Fruit fly (Drosophila melanogaster) whole organism, embryonic: Measurements from ENCODE around the gene Pax.

Source experiments
- Adf1 ChIP-seq: fragments of 200-800 bp; sonication (Bioruptor generic); IDR thresholded peaks from 2 replicates; pipeline ENCODE4 v1.3.6; 2022; ENCODE audit warnings: missing biosample characterization, missing genetic modification characterization
- Aef1 ChIP-seq: fragments of 200-800 bp; sonication (Bioruptor generic); IDR thresholded peaks from 3 replicates; pipeline ENCODE4 v1.3.6; 2022; ENCODE audit warnings: missing biosample characterization, missing genetic modification characterization
- Blimp-1 ChIP-seq: fragments of 200-800 bp; sonication (Bioruptor generic); optimal IDR thresholded peaks from 3 replicates; lab custom pipeline; 2018; ENCODE audit warnings: missing biosample characterization, missing genetic modification characterization, mild to moderate bottlenecking, moderate library complexity, missing genetic modification reagents
- CG10543 ChIP-seq: fragments of 200-800 bp; sonication (Bioruptor generic); optimal IDR thresholded peaks from 3 replicates; lab custom pipeline; 2017; ENCODE audit warnings: missing biosample characterization, mild to moderate bottlenecking, missing genetic modification characterization, moderate library complexity
- CG10565 ChIP-seq: fragments of 200-800 bp; sonication (Bioruptor generic); optimal IDR thresholded peaks from 3 replicates; lab custom pipeline; 2016; ENCODE audit warnings: missing biosample characterization, mild to moderate bottlenecking, missing genetic modification characterization
- CG10959 ChIP-seq: fragments of 200-800 bp; sonication (Bioruptor generic); IDR thresholded peaks from 2 replicates; pipeline ENCODE4 v1.3.6; 2022; ENCODE audit warnings: missing biosample characterization, missing genetic modification characterization
- CG11398 ChIP-seq: fragments of 200-800 bp; sonication (Bioruptor generic); optimal IDR thresholded peaks from 2 replicates; lab custom pipeline; 2016; ENCODE audit warnings: missing biosample characterization, missing genetic modification characterization
- CG11560 ChIP-seq: fragments of 200-800 bp; sonication (Bioruptor generic); IDR thresholded peaks from 3 replicates; pipeline ENCODE4 v1.3.6; 2022; ENCODE audit warnings: missing biosample characterization, missing genetic modification characterization
- CG12391 ChIP-seq: fragments of 200-800 bp; sonication (Bioruptor generic); optimal IDR thresholded peaks from 3 replicates; lab custom pipeline; 2018; ENCODE audit warnings: missing biosample characterization, mild to moderate bottlenecking, missing genetic modification characterization, moderate library complexity
- CG12744 ChIP-seq: fragments of 200-800 bp; sonication (Bioruptor generic); optimal IDR thresholded peaks from 2 replicates; lab custom pipeline; 2016; ENCODE audit warnings: missing biosample characterization, missing genetic modification characterization
- CG12769 ChIP-seq: fragments of 200-800 bp; sonication (Bioruptor generic); optimal IDR thresholded peaks from 2 replicates; lab custom pipeline; 2019; ENCODE audit warnings: missing biosample characterization, mild to moderate bottlenecking, missing genetic modification characterization, moderate library complexity
- CG17802 ChIP-seq: fragments of 200-800 bp; sonication (Bioruptor generic); optimal IDR thresholded peaks from 2 replicates; lab custom pipeline; 2018; ENCODE audit warnings: missing biosample characterization, mild to moderate bottlenecking, missing genetic modification characterization, moderate library complexity
- CG2129 ChIP-seq: fragments of 200-800 bp; sonication (Bioruptor generic); IDR thresholded peaks from 2 replicates; pipeline ENCODE4 v1.3.6; 2022; ENCODE audit warnings: missing biosample characterization, missing genetic modification characterization; ENCODE audit not compliant: partially characterized antibody
- CG2712 ChIP-seq: fragments of 200-800 bp; optimal IDR thresholded peaks from 3 replicates; lab custom pipeline; 2019; ENCODE audit warnings: missing biosample characterization, mild to moderate bottlenecking, missing genetic modification characterization, moderate library complexity
- CG30403 ChIP-seq: fragments of 200-800 bp; sonication (Bioruptor generic); optimal IDR thresholded peaks from 3 replicates; lab custom pipeline; 2016; ENCODE audit warnings: missing biosample characterization, missing genetic modification characterization
- CG31388 ChIP-seq: fragments of 200-800 bp; sonication (Bioruptor generic); optimal IDR thresholded peaks from 2 replicates; lab custom pipeline; 2016; ENCODE audit warnings: missing biosample characterization, missing genetic modification characterization
- CG3407 ChIP-seq: fragments of 200-800 bp; sonication (Bioruptor generic); optimal IDR thresholded peaks from 2 replicates; lab custom pipeline; 2018; ENCODE audit warnings: missing biosample characterization, mild to moderate bottlenecking, missing genetic modification characterization
- CG4730 ChIP-seq: fragments of 200-800 bp; sonication (Bioruptor generic); IDR thresholded peaks from 2 replicates; pipeline ENCODE4 v1.3.6; 2022; ENCODE audit warnings: missing biosample characterization, missing genetic modification characterization
- CG6791 ChIP-seq: fragments of 200-800 bp; sonication (Bioruptor generic); IDR thresholded peaks from 3 replicates; pipeline ENCODE4 v1.3.6; 2022; ENCODE audit warnings: missing biosample characterization, missing genetic modification characterization; ENCODE audit not compliant: partially characterized antibody
- CG7357 ChIP-seq: fragments of 200-800 bp; sonication (Bioruptor generic); IDR thresholded peaks from 3 replicates; pipeline ENCODE4 v1.3.6; 2022; ENCODE audit warnings: missing biosample characterization, missing genetic modification characterization
- CG7745 ChIP-seq: fragments of 200-800 bp; sonication (Bioruptor generic); optimal IDR thresholded peaks from 2 replicates; lab custom pipeline; 2018; ENCODE audit warnings: missing biosample characterization, mild to moderate bottlenecking, missing genetic modification characterization, moderate library complexity
- CG9215 ChIP-seq: fragments of 200-800 bp; sonication (Bioruptor generic); IDR thresholded peaks from 2 replicates; pipeline ENCODE4 v1.3.6; 2022; ENCODE audit warnings: missing biosample characterization, missing genetic modification characterization
- CG9609 ChIP-seq: fragments of 200-800 bp; sonication (Bioruptor generic); optimal IDR thresholded peaks from 3 replicates; lab custom pipeline; 2016; ENCODE audit warnings: missing biosample characterization, missing genetic modification characterization
- Dad ChIP-seq: fragments of 200-800 bp; sonication (Bioruptor generic); optimal IDR thresholded peaks from 3 replicates; lab custom pipeline; 2016; ENCODE audit warnings: missing biosample characterization, missing genetic modification characterization
- Dip2 ChIP-seq: fragments of 200-800 bp; sonication (Bioruptor generic); IDR thresholded peaks from 2 replicates; pipeline ENCODE4 v1.3.6; 2022; ENCODE audit warnings: missing biosample characterization, missing genetic modification characterization
- Hr3 ChIP-seq: fragments of 200-800 bp; sonication (Bioruptor generic); optimal IDR thresholded peaks from 3 replicates; lab custom pipeline; 2016; ENCODE audit warnings: missing biosample characterization, missing genetic modification characterization
- MBD-R2 ChIP-seq: fragments of 200-800 bp; sonication (Bioruptor generic); IDR thresholded peaks from 2 replicates; pipeline ENCODE4 v1.3.6; 2022; ENCODE audit warnings: missing biosample characterization, missing genetic modification characterization
- MTF-1 ChIP-seq: fragments of 200-800 bp; sonication (Bioruptor generic); optimal IDR thresholded peaks from 2 replicates; lab custom pipeline; 2018; ENCODE audit warnings: missing biosample characterization, mild to moderate bottlenecking, missing genetic modification characterization, borderline replicate concordance
- NFAT ChIP-seq: fragments of 200-800 bp; sonication (Bioruptor generic); IDR thresholded peaks from 2 replicates; pipeline ENCODE4 v1.3.6; 2022; ENCODE audit warnings: missing biosample characterization, missing genetic modification characterization
- Nf-YB ChIP-seq: fragments of 200-800 bp; sonication (Bioruptor generic); optimal IDR thresholded peaks from 3 replicates; lab custom pipeline; 2019; ENCODE audit warnings: missing biosample characterization, mild to moderate bottlenecking, missing genetic modification characterization, moderate library complexity
- NfI ChIP-seq: fragments of 200-800 bp; sonication (Bioruptor generic); optimal IDR thresholded peaks from 3 replicates; lab custom pipeline; 2018; ENCODE audit warnings: missing biosample characterization, mild to moderate bottlenecking, missing genetic modification characterization, moderate library complexity
- Opbp ChIP-seq: fragments of 200-800 bp; sonication (Bioruptor generic); IDR thresholded peaks from 3 replicates; pipeline ENCODE4 v1.3.6; 2022; ENCODE audit warnings: missing biosample characterization, missing genetic modification characterization; ENCODE audit not compliant: partially characterized antibody
- Spps ChIP-seq: fragments of 200-800 bp; sonication (Bioruptor generic); optimal IDR thresholded peaks from 2 replicates; lab custom pipeline; 2018; ENCODE audit warnings: missing biosample characterization, mild to moderate bottlenecking, missing genetic modification characterization
- al ChIP-seq: fragments of 200-800 bp; sonication (Bioruptor generic); IDR thresholded peaks from 2 replicates; pipeline ENCODE4 v1.3.6; 2022; ENCODE audit warnings: missing biosample characterization, missing genetic modification characterization
- ci ChIP-seq: fragments of 200-800 bp; sonication (Bioruptor generic); IDR thresholded peaks from 3 replicates; pipeline ENCODE4 v1.3.6; 2022; ENCODE audit warnings: missing biosample characterization, missing genetic modification characterization
- cwo ChIP-seq: fragments of 200-800 bp; sonication (Bioruptor generic); optimal IDR thresholded peaks from 3 replicates; lab custom pipeline; 2017; ENCODE audit warnings: missing biosample characterization, missing genetic modification characterization, mild to moderate bottlenecking, moderate library complexity, missing genetic modification reagents
- dan ChIP-seq: fragments of 200-800 bp; sonication (Bioruptor generic); IDR thresholded peaks from 2 replicates; pipeline ENCODE4 v1.3.6; 2022; ENCODE audit warnings: missing biosample characterization, missing genetic modification characterization
- dati ChIP-seq: fragments of 200-800 bp; sonication (Bioruptor generic); IDR thresholded peaks from 2 replicates; pipeline ENCODE4 v1.3.6; 2022; ENCODE audit warnings: missing biosample characterization, missing genetic modification characterization
- dimm ChIP-seq: fragments of 200-800 bp; sonication (Bioruptor generic); IDR thresholded peaks from 2 replicates; pipeline ENCODE4 v1.3.6; 2022; ENCODE audit warnings: missing biosample characterization, missing genetic modification characterization
- dmrt11E ChIP-seq: fragments of 200-800 bp; sonication (Bioruptor generic); optimal IDR thresholded peaks from 3 replicates; lab custom pipeline; 2018; ENCODE audit warnings: missing biosample characterization, mild to moderate bottlenecking, missing genetic modification characterization, moderate library complexity
- hth ChIP-seq: fragments of >200 bp; optimal IDR thresholded peaks from 2 replicates; lab custom pipeline; 2017; ENCODE audit warnings: inconsistent platforms
- nau ChIP-seq: fragments of 200-800 bp; sonication (Bioruptor generic); optimal IDR thresholded peaks from 3 replicates; lab custom pipeline; 2017; ENCODE audit warnings: missing biosample characterization, mild to moderate bottlenecking, missing genetic modification characterization, missing genetic modification reagents
- pnt ChIP-seq: fragments of 200-800 bp; sonication (Bioruptor generic); optimal IDR thresholded peaks from 3 replicates; lab custom pipeline; 2016; ENCODE audit warnings: missing biosample characterization, missing genetic modification characterization
- schlank ChIP-seq: fragments of 200-800 bp; sonication (Bioruptor generic); optimal IDR thresholded peaks from 2 replicates; lab custom pipeline; 2018; ENCODE audit warnings: missing biosample characterization, mild to moderate bottlenecking, missing genetic modification characterization
- seq ChIP-seq: fragments of 200-800 bp; sonication (Bioruptor generic); IDR thresholded peaks from 2 replicates; pipeline ENCODE4 v1.3.6; 2022; ENCODE audit warnings: missing biosample characterization, missing genetic modification characterization
- slbo ChIP-seq: fragments of 200-800 bp; sonication (Bioruptor generic); IDR thresholded peaks from 2 replicates; pipeline ENCODE4 v1.3.6; 2022; ENCODE audit warnings: missing biosample characterization, missing genetic modification characterization
- tin ChIP-seq: fragments of 200-800 bp; sonication (Bioruptor generic); optimal IDR thresholded peaks from 3 replicates; lab custom pipeline; 2016; ENCODE audit warnings: missing biosample characterization, missing genetic modification characterization
- tx ChIP-seq: fragments of 200-800 bp; sonication (Bioruptor generic); optimal IDR thresholded peaks from 2 replicates; lab custom pipeline; 2016; ENCODE audit warnings: missing biosample characterization, missing genetic modification characterization

Pax gene

dm6 chr2L:19402667-19403066 is 23.7 kb downstream of the Pax start (continued):
- TF ChIP-seq dimm (GFP tag; lab: Robert Waterston, UW) = no peak
- no peak for TF ChIP-seq slbo (GFP tag; lab: Robert Waterston, UW)

- no peak for TF ChIP-seq CG7745
- no peak for TF ChIP-seq Nf-YB
- no peak for TF ChIP-seq Blimp-1
- no peak for TF ChIP-seq seq (GFP tag; lab: Robert Waterston, UW)
- no peak for TF ChIP-seq CG9215 (GFP tag; lab: Robert Waterston, UW)
- peak; percentile 24 for TF ChIP-seq CG10543 (GFP tag; lab: Kevin White, UChicago)
- no peak for TF ChIP-seq CG4730
- no peak for TF ChIP-seq CG11560 (tag; lab: Robert Waterston, UW)
- no peak for TF ChIP-seq dmrt11E (tag; lab: Kevin White, UChicago)
- no peak for TF ChIP-seq Dad
- no peak for TF ChIP-seq CG2129 (GFP tag; lab: Robert Waterston, UW)
- TF ChIP-seq CG9609 (GFP tag; lab: Kevin White, UChicago) = no peak
- TF ChIP-seq nau (GFP tag; lab: Kevin White, UChicago) = no peak
- peak; percentile 22 for TF ChIP-seq NfI (GFP tag; lab: Kevin White, UChicago)
- TF ChIP-seq dan (GFP tag; lab: Robert Waterston, UW) = no peak
- TF ChIP-seq schlank = no peak
- TF ChIP-seq CG10959 (GFP tag; lab: Robert Waterston, UW) = no peak
- peak; percentile 59 for TF ChIP-seq CG12769 (tag; lab: Kevin White, UChicago)
- TF ChIP-seq MBD-R2 = no peak
- TF ChIP-seq MTF-1 (GFP tag; lab: Kevin White, UChicago) = peak; percentile 39
- no peak for TF ChIP-seq ci (GFP tag; lab: Robert Waterston, UW)
- TF ChIP-seq cwo (GFP tag; lab: Kevin White, UChicago) = peak; percentile 68
- no peak for TF ChIP-seq tx
- TF ChIP-seq CG12391 (tag; lab: Kevin White, UChicago) = no peak
- no peak for TF ChIP-seq CG17802 (tag; lab: Kevin White, UChicago)
- 0 out of 3 replicates have a peak, but pooled peaks have one; percentile 22 for TF ChIP-seq CG6791
- no peak for TF ChIP-seq CG12744 (GFP tag; lab: Kevin White, UChicago)
- TF ChIP-seq CG7357 (GFP tag; lab: Robert Waterston, UW) = no peak
- TF ChIP-seq, all 482 proteins: peak for 6
Observed at dm6 chr2L:19401914-19402313, 24.5 kb downstream of the Pax start.

- TF ChIP-seq Adf1 = peak; percentile 48; the same call in 1 of the 2 replicates
- TF ChIP-seq CG11398 (GFP tag; lab: Kevin White, UChicago) = no peak
- peak; percentile 36 for TF ChIP-seq CG3407 (GFP tag; lab: Kevin White, UChicago)
- no peak for TF ChIP-seq CG10565 (GFP tag; lab: Kevin White, UChicago)
- peak; percentile 49 for TF ChIP-seq tin (GFP tag; lab: Kevin White, UChicago)
- peak; percentile 16; the same call in 1 of the 2 replicates for TF ChIP-seq al (GFP tag; lab: Robert Waterston, UW)
- peak; percentile 89 for TF ChIP-seq CG2712 (tag; lab: Kevin White, UChicago)
- TF ChIP-seq hth = no peak
- peak; percentile 66 for TF ChIP-seq CG30403 (GFP tag; lab: Kevin White, UChicago)
- peak; percentile 45 for TF ChIP-seq Spps (tag; lab: Kevin White, UChicago)
- TF ChIP-seq pnt (GFP tag; lab: Kevin White, UChicago) = peak; percentile 33
- peak; percentile 52; the same call in 1 of the 3 replicates for TF ChIP-seq Aef1 (GFP tag; lab: Robert Waterston, UW)
- peak; percentile 70 for TF ChIP-seq NFAT (GFP tag; lab: Robert Waterston, UW)
- TF ChIP-seq Opbp (GFP tag; lab: Robert Waterston, UW) = 0 out of 3 replicates have a peak, but pooled peaks have one; percentile 9
- TF ChIP-seq CG31388 = peak; percentile 6
- no peak for TF ChIP-seq dimm (GFP tag; lab: Robert Waterston, UW)
- no peak for TF ChIP-seq dati
- TF ChIP-seq Dip2 (GFP tag; lab: Robert Waterston, UW) = no peak
- TF ChIP-seq Hr3 = peak; percentile 86
Observed at dm6 chr2L:19398317-19399234, 27.8 kb downstream of the Pax start, which contains the start of gene CG17544. CG17544 (minus strand) TSS chr2L:19398493.
